Worm (Caenorhabditis elegans) whole organism, L3 larva: Measurements from ENCODE around the gene nspd-4.
"Not testable (repeated sequence)": the region's sequence is repeated elsewhere in the genome, so short reads cannot be mapped to it uniquely, and the experiment has no call there.

Source experiments
- R02D3.7 ChIP-seq: fragments of 150-350 bp; optimal IDR thresholded peaks from 2 replicates; lab custom pipeline; 2014; ENCODE audit warnings: missing biosample characterization, missing genetic modification characterization
- aly-2 ChIP-seq: fragments of 150-350 bp; optimal IDR thresholded peaks from 2 replicates; lab custom pipeline; 2014; ENCODE audit warnings: missing biosample characterization, missing genetic modification characterization
- ama-1 ChIP-seq: fragments of 150-350 bp; optimal IDR thresholded peaks from 2 replicates; lab custom pipeline; 2018
- ceh-16 ChIP-seq: sonication (generic microtip); optimal IDR thresholded peaks from 2 replicates; lab custom pipeline; 2017; ENCODE audit warnings: missing biosample characterization, missing genetic modification characterization
- ceh-28 ChIP-seq: fragments of 150-350 bp; optimal IDR thresholded peaks from 2 replicates; lab custom pipeline; 2014; ENCODE audit warnings: missing biosample characterization, missing genetic modification reagents, missing genetic modification characterization
- ceh-82 ChIP-seq: fragments of 150-350 bp; optimal IDR thresholded peaks from 2 replicates; lab custom pipeline; 2014; ENCODE audit warnings: missing biosample characterization, missing genetic modification characterization
- ceh-9 ChIP-seq: sonication (generic microtip); optimal IDR thresholded peaks from 2 replicates; lab custom pipeline; 2018; ENCODE audit warnings: missing biosample characterization, missing genetic modification characterization
- daf-12 ChIP-seq: fragments of 150-350 bp; optimal IDR thresholded peaks from 2 replicates; lab custom pipeline; 2014; ENCODE audit warnings: missing biosample characterization, missing genetic modification reagents, missing genetic modification characterization
- egl-27 ChIP-seq: sonication (generic microtip); optimal IDR thresholded peaks from 4 replicates; lab custom pipeline; 2017; ENCODE audit warnings: missing biosample characterization, missing genetic modification reagents, missing genetic modification characterization
- egl-5 ChIP-seq: fragments of 150-350 bp; optimal IDR thresholded peaks from 2 replicates; lab custom pipeline; 2017; ENCODE audit warnings: missing biosample characterization, missing genetic modification reagents, missing genetic modification characterization, inconsistent platforms
- elt-1 ChIP-seq: fragments of 150-350 bp; optimal IDR thresholded peaks from 2 replicates; lab custom pipeline; 2014; ENCODE audit warnings: missing biosample characterization, missing genetic modification characterization
- eor-1 ChIP-seq, 2 experiments: fragments of 150-350 bp; optimal IDR thresholded peaks; 2 replicates each; lab custom pipeline; 2014 to 2018; ENCODE audit warnings: missing biosample characterization in 2 of 2, missing genetic modification characterization in 2 of 2
- fkh-10 ChIP-seq: sonication (generic microtip); optimal IDR thresholded peaks from 2 replicates; lab custom pipeline; 2017; ENCODE audit warnings: missing biosample characterization, missing genetic modification reagents, missing genetic modification characterization
- fkh-2 ChIP-seq: fragments of 150-350 bp; optimal IDR thresholded peaks from 2 replicates; lab custom pipeline; 2014; ENCODE audit warnings: missing biosample characterization, missing genetic modification reagents, missing genetic modification characterization
- fos-1 ChIP-seq: fragments of 150-350 bp; optimal IDR thresholded peaks from 2 replicates; lab custom pipeline; 2014; ENCODE audit warnings: missing biosample characterization, missing genetic modification characterization
- jun-1 ChIP-seq: fragments of 150-350 bp; optimal IDR thresholded peaks from 2 replicates; lab custom pipeline; 2014; ENCODE audit warnings: missing biosample characterization, missing genetic modification reagents, missing genetic modification characterization
- lin-15B ChIP-seq: fragments of 150-350 bp; optimal IDR thresholded peaks from 2 replicates; lab custom pipeline; 2014; ENCODE audit warnings: missing biosample characterization, missing genetic modification characterization
- lin-39 ChIP-seq: fragments of 150-350 bp; optimal IDR thresholded peaks from 2 replicates; lab custom pipeline; 2018; ENCODE audit warnings: missing biosample characterization, missing genetic modification reagents, missing genetic modification characterization
- mdl-1 ChIP-seq: fragments of 150-350 bp; optimal IDR thresholded peaks from 2 replicates; lab custom pipeline; 2014; ENCODE audit warnings: missing biosample characterization, missing genetic modification characterization
- mml-1 ChIP-seq: fragments of 150-350 bp; sonication (generic microtip); optimal IDR thresholded peaks from 3 replicates; lab custom pipeline; 2014; ENCODE audit warnings: missing biosample characterization, missing genetic modification characterization
- nhr-11 ChIP-seq: fragments of 150-350 bp; optimal IDR thresholded peaks from 2 replicates; lab custom pipeline; 2014; ENCODE audit warnings: missing biosample characterization, missing genetic modification characterization
- nhr-12 ChIP-seq: fragments of 150-350 bp; optimal IDR thresholded peaks from 2 replicates; lab custom pipeline; 2014; ENCODE audit warnings: missing biosample characterization, missing genetic modification characterization
- nhr-25 ChIP-seq: sonication (generic microtip); optimal IDR thresholded peaks from 2 replicates; lab custom pipeline; 2017; ENCODE audit warnings: missing biosample characterization, missing genetic modification characterization
- nhr-28 ChIP-seq: fragments of 150-350 bp; optimal IDR thresholded peaks from 2 replicates; lab custom pipeline; 2014; ENCODE audit warnings: missing biosample characterization, missing genetic modification characterization
- nhr-67 ChIP-seq: fragments of 150-350 bp; optimal IDR thresholded peaks from 2 replicates; lab custom pipeline; 2014; ENCODE audit warnings: missing biosample characterization, missing genetic modification characterization
- nhr-77 ChIP-seq: fragments of 150-350 bp; optimal IDR thresholded peaks from 2 replicates; lab custom pipeline; 2014; ENCODE audit warnings: missing biosample characterization, missing genetic modification characterization
- pha-4 ChIP-seq: fragments of 150-350 bp; optimal IDR thresholded peaks from 2 replicates; lab custom pipeline; 2014; ENCODE audit warnings: missing biosample characterization, missing genetic modification reagents, missing genetic modification characterization
- pqm-1 ChIP-seq: fragments of 150-350 bp; optimal IDR thresholded peaks from 2 replicates; lab custom pipeline; 2017; ENCODE audit warnings: missing biosample characterization, missing genetic modification characterization, inconsistent platforms
- sea-2 ChIP-seq: fragments of 150-350 bp; sonication (generic microtip); optimal IDR thresholded peaks from 4 replicates; lab custom pipeline; 2014; ENCODE audit warnings: missing biosample characterization, missing genetic modification reagents, missing genetic modification characterization
- skn-1 ChIP-seq: fragments of 150-350 bp; optimal IDR thresholded peaks from 2 replicates; lab custom pipeline; 2014; ENCODE audit warnings: missing biosample characterization, missing genetic modification characterization
- snpc-4 ChIP-seq: fragments of 150-350 bp; optimal IDR thresholded peaks from 2 replicates; lab custom pipeline; 2014; ENCODE audit warnings: missing biosample characterization, missing genetic modification characterization
- unc-39 ChIP-seq: sonication (generic microtip); optimal IDR thresholded peaks from 4 replicates; lab custom pipeline; 2017; ENCODE audit warnings: missing biosample characterization, missing genetic modification characterization
- unc-62 ChIP-seq: fragments of 150-350 bp; sonication (generic microtip); optimal IDR thresholded peaks from 4 replicates; lab custom pipeline; 2014; ENCODE audit warnings: missing biosample characterization, missing genetic modification reagents, missing genetic modification characterization
- zag-1 ChIP-seq: fragments of 150-350 bp; optimal IDR thresholded peaks from 2 replicates; lab custom pipeline; 2014; ENCODE audit warnings: missing biosample characterization, missing genetic modification characterization
- ztf-4 ChIP-seq: fragments of 150-350 bp; optimal IDR thresholded peaks from 2 replicates; lab custom pipeline; 2014; ENCODE audit warnings: missing biosample characterization, missing genetic modification characterization

Gene nspd-4

DNA sequence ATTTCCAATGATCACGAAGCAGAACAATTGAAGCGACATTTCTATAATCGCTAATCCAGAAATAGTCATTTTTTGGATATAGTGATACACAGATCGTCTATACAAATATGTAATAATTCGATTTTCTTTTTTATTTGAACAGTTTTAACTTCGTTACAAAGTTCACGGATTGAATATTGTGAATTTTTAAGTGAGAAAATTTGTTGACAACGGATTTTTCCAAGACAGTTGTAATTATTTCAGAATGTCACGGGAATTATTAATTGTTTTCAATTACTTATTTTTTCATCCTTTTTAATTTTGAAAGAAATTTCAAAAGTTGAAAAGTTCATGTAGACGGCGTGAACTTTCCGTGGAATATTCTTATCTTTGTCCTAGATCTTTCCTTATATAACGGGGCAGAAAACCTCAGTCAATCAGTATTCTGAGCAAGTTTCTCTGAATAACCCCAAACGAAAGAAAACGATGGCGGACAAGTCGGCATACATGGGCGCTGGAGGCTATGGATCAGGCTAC is at the start of gene nspd-4, which contains the start of gene T23B7.2:
Gene nspd-4, plus strand, starts transcription at position 466 of the 516 bp plus-strand sequence.
Gene T23B7.2, minus strand, starts transcription at position 101 of the 516 bp plus-strand sequence.
- TF ChIP-seq nhr-12; zag-1 (tag; lab: Kevin White, UChicago); skn-1 (tag; lab: Kevin White, UChicago): not testable (repeated sequence)

DNA sequence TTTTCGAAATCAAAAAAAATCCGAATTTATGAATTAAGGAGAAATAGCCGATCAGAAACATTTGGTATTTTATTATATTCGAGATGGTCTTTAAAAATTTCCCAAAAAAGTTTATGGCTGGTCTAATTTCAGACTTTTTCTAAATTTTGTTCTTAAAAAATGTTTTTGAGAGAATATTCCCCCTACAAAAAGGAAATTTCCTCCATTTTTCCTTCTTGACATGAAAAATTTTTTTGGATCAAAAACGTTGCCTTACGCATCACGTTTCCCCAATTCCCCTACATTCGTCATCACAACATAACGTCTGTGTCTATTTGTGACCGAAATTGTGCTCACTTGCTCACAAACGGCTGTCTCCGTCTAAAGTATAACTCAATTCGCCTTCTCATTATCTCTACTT is 49.1 kb upstream of the nspd-4 start:
- TF ChIP-seq skn-1 (tag; lab: Kevin White, UChicago), result no peak
- no peak for TF ChIP-seq lin-15B (tag; lab: Kevin White, UChicago)
- no peak for TF ChIP-seq sea-2 (GFP tag; lab: Kevin White, UChicago)
- TF ChIP-seq fos-1, result no peak
- TF ChIP-seq ceh-28 (tag; lab: Kevin White, UChicago), result no peak
- TF ChIP-seq fkh-2 (tag; lab: Kevin White, UChicago), result no peak
- no peak for TF ChIP-seq daf-12 (tag; lab: Kevin White, UChicago)
- no peak for TF ChIP-seq egl-27 (tag; lab: Kevin White, UChicago)
- no peak for TF ChIP-seq egl-5 (tag; lab: Kevin White, UChicago)
- no peak for TF ChIP-seq ceh-16 (tag; lab: Kevin White, UChicago)
- no peak for TF ChIP-seq lin-39

DNA sequence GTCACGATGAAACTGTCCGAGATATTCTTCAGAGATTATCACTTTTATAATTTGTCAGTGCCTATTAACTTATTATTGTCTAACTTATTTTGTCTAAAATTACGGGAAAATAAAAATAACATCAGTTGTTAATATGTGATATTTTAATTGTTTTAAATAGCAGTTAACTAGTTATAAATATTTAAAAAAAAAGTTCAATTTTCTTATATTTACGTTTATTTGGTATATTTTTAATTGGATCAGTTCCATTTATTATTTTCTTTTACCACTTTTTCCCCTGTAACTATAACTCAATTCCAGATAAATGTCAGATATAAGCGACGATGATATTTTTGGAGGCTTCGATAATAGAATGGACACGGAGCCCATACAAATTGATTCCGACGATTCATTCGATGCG is 46.9 kb upstream of the nspd-4 start, which contains the start of gene C33F10.4:
Gene C33F10.4, plus strand, starts transcription at position 301 of the 400 bp plus-strand sequence.
- TF ChIP-seq nhr-11, result no peak
- no peak for TF ChIP-seq nhr-25 (tag; lab: Kevin White, UChicago)
- TF ChIP-seq mml-1 (tag; lab: Kevin White, UChicago), result no peak
- no peak for TF ChIP-seq nhr-28
- TF ChIP-seq fkh-10 (GFP tag; lab: Kevin White, UChicago), result no peak
- no peak for TF ChIP-seq unc-62
- TF ChIP-seq jun-1, result no peak
- no peak for TF ChIP-seq ceh-9 (tag; lab: Kevin White, UChicago)
- TF ChIP-seq mdl-1 (tag; lab: Kevin White, UChicago), result no peak
- no peak for TF ChIP-seq ama-1 (lab: Kevin White, UChicago)
- TF ChIP-seq aly-2 (tag; lab: Kevin White, UChicago), result no peak
- no peak for TF ChIP-seq eor-1 (tag; optimal IDR thresholded peaks at IDR 0.05; lab: Kevin White, UChicago)
- no peak for TF ChIP-seq sea-2 (GFP tag; lab: Kevin White, UChicago)
- no peak for TF ChIP-seq zag-1 (tag; lab: Kevin White, UChicago)
- TF ChIP-seq nhr-67 (tag; lab: Kevin White, UChicago), result no peak
- TF ChIP-seq ceh-28 (tag; lab: Kevin White, UChicago), result no peak
- no peak for TF ChIP-seq ceh-82 (tag; lab: Kevin White, UChicago)
- no peak for TF ChIP-seq lin-15B (tag; lab: Kevin White, UChicago)
- TF ChIP-seq elt-1 (tag; lab: Kevin White, UChicago), result no peak

DNA sequence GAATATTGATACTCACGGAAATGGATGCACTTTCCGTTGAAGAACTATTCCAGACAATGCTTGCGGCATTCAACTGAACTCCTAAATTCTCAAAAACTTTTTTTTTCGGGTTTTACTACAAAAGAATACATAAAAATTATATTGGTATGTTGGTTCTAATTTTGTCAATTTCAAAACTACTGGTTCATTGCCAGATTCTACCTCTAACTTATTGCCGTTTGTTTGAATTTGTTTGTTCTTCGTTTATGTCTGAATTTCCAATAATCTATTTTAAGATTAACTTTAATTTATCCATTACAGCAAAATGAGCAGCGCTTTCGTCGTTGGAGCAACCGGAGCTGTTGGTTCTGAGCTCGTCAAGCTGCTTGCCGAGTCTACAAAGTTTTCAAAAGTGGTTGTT is 45.3 kb upstream of the nspd-4 start, which contains the start of gene C33F10.14:
Gene C33F10.14, plus strand, starts transcription at position 301 of the 400 bp plus-strand sequence.
- TF ChIP-seq ceh-82 (tag; lab: Kevin White, UChicago) (no peak), sea-2 (GFP tag; lab: Kevin White, UChicago) (no peak), pqm-1 (tag; lab: Kevin White, UChicago) (no peak), nhr-28 (no peak), mdl-1 (tag; lab: Kevin White, UChicago) (no peak), elt-1 (tag; lab: Kevin White, UChicago) (no peak), egl-27 (tag; lab: Kevin White, UChicago) (no peak), zag-1 (tag; lab: Kevin White, UChicago) (no peak), unc-39 (no peak), snpc-4 (tag; lab: Kevin White, UChicago) (no peak), R02D3.7 (no peak), ztf-4 (tag; lab: Kevin White, UChicago) (no peak), fkh-10 (GFP tag; lab: Kevin White, UChicago) (no peak), pha-4 (tag; lab: Kevin White, UChicago) (no peak)
- TF ChIP-seq, all 47 proteins: peak for 0

DNA sequence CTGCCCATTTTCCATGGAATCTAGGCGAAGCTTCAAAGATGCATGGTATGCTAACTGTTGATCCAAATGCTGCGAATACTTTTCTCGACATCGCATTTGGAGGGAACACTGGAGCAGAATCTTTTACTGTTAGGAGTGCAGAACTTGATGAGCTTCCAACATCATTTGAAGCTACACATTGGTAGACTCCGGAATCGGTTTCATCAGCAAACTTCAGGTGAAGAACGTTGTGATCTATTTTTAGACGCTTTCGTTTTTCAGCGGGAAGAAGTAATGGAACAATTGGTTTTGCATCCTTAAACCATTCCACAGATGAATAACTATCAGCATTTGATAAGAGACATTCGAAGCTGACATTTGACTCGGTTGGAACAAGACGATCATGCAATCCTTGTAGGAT is 41.9 kb upstream of the nspd-4 start:
- TF ChIP-seq nhr-77 (tag; lab: Kevin White, UChicago) (no peak), pqm-1 (tag; lab: Kevin White, UChicago) (no peak), lin-15B (tag; lab: Kevin White, UChicago) (no peak)
